Fruit fly (Drosophila melanogaster): ENCODE data around the gene CG18557.

CG18557 gene

dm6 chr2L:2861885-2862620, 16.5 kb upstream of the CG18557 start (continued):
- TF ChIP-seq CG10669 (GFP tag; optimal IDR thresholded peaks at IDR 0.05) (no peak), Hr4 (GFP tag; optimal IDR thresholded peaks at IDR 0.05) (peak; percentile 5), CG8119 (GFP tag; IDR thresholded peaks at IDR 0.05) (peak; percentile 53), fd59A (GFP tag; optimal IDR thresholded peaks at IDR 0.05) (peak; percentile 11), Blimp-1 (GFP tag; optimal IDR thresholded peaks at IDR 0.05) (no peak), CG6854 (GFP tag; optimal IDR thresholded peaks at IDR 0.05) (no peak), eg (GFP tag; IDR thresholded peaks at IDR 0.05) (peak; percentile 75), Eip78C (GFP tag) (peak; percentile 70), lz (GFP tag; optimal IDR thresholded peaks at IDR 0.05) (no peak), CG6808 (GFP tag; optimal IDR thresholded peaks at IDR 0.05) (peak; percentile 43), Lpt (GFP tag; optimal IDR thresholded peaks at IDR 0.05) (peak; percentile 31), achi (GFP tag; optimal IDR thresholded peaks at IDR 0.05) (peak; percentile 8), spab (GFP tag; optimal IDR thresholded peaks at IDR 0.05) (no peak), CG6276 (GFP tag; optimal IDR thresholded peaks at IDR 0.05) (peak; percentile 31), Ets96B (tag; optimal IDR thresholded peaks at IDR 0.05) (peak; percentile 23), Smox (GFP tag; optimal IDR thresholded peaks at IDR 0.05) (no peak), dac (GFP tag; optimal IDR thresholded peaks at IDR 0.05) (peak; percentile 18), CG3919 (GFP tag; optimal IDR thresholded peaks at IDR 0.05) (peak; percentile 24)

dm6 chr2L:2861140-2861884, 15.8 kb upstream of the CG18557 start:
- TF ChIP-seq Eip93F (GFP tag; optimal IDR thresholded peaks at IDR 0.05) (no peak), pdm3 (GFP tag; optimal IDR thresholded peaks at IDR 0.05) (no peak), net (GFP tag; optimal IDR thresholded peaks at IDR 0.05) (no peak), CG3032 (tag; optimal IDR thresholded peaks at IDR 0.05) (no peak), fkh (GFP tag; optimal IDR thresholded peaks at IDR 0.05) (peak; percentile 89), Gug (GFP tag; IDR thresholded peaks at IDR 0.05) (no peak), CG11902 (GFP tag; optimal IDR thresholded peaks at IDR 0.05) (no peak), ss (GFP tag; optimal IDR thresholded peaks at IDR 0.05) (peak in 1 of 2 experiments; percentile 78), CG1621 (tag; optimal IDR thresholded peaks at IDR 0.05) (peak; percentile 4), fd59A (GFP tag; optimal IDR thresholded peaks at IDR 0.05) (no peak)

- TF ChIP-seq Blimp-1 (GFP tag; optimal IDR thresholded peaks at IDR 0.05) (peak; percentile 61), CG6808 (GFP tag; optimal IDR thresholded peaks at IDR 0.05) (peak; percentile 42), fd59A (GFP tag; optimal IDR thresholded peaks at IDR 0.05) (no peak), CG9139 (GFP tag; optimal IDR thresholded peaks at IDR 0.05) (no peak), Sox14 (GFP tag; optimal IDR thresholded peaks at IDR 0.05) (peak; percentile 16), CG34406 (GFP tag; optimal IDR thresholded peaks at IDR 0.05) (peak; percentile 56), CG7368 (GFP tag; optimal IDR thresholded peaks at IDR 0.05) (no peak), Hr39 (GFP tag; optimal IDR thresholded peaks at IDR 0.05) (peak; percentile 20), CG4318 (GFP tag; optimal IDR thresholded peaks at IDR 0.05) (peak; percentile 67), spab (GFP tag; optimal IDR thresholded peaks at IDR 0.05) (peak; percentile 50), salr (GFP tag; optimal IDR thresholded peaks at IDR 0.05) (peak in 1 of 2 experiments; percentile 43), pdm3 (GFP tag; optimal IDR thresholded peaks at IDR 0.05) (peak; percentile 47), CG15336 (GFP tag; IDR thresholded peaks at IDR 0.05) (peak; percentile 89), OdsH (GFP tag; optimal IDR thresholded peaks at IDR 0.05) (peak; percentile 54), fkh (GFP tag; optimal IDR thresholded peaks at IDR 0.05) (peak; percentile 92), achi (GFP tag; optimal IDR thresholded peaks at IDR 0.05) (peak; percentile 66), CG6792 (GFP tag; optimal IDR thresholded peaks at IDR 0.05) (peak; percentile 52), CG6163 (GFP tag; IDR thresholded peaks at IDR 0.05) (peak; percentile 75), net (GFP tag; optimal IDR thresholded peaks at IDR 0.05) (peak; percentile 78), CG10669 (GFP tag; optimal IDR thresholded peaks at IDR 0.05) (peak; percentile 54), Sox102F (GFP tag; optimal IDR thresholded peaks at IDR 0.05) (peak; percentile 39), vri (GFP tag; optimal IDR thresholded peaks at IDR 0.05) (peak; percentile 47), CG3032 (tag; optimal IDR thresholded peaks at IDR 0.05) (no peak), ss (GFP tag; optimal IDR thresholded peaks at IDR 0.05) (peak; percentile 23 to 47), Smox (GFP tag; optimal IDR thresholded peaks at IDR 0.05) (peak; percentile 50), CG8632 (GFP tag; optimal IDR thresholded peaks at IDR 0.05) (peak; percentile 55), Gug (GFP tag; IDR thresholded peaks at IDR 0.05) (peak; percentile 70), CG3919 (GFP tag; optimal IDR thresholded peaks at IDR 0.05) (peak; percentile 77), Eip78C (GFP tag) (peak; percentile 84)
Observed at dm6 chr2L:2857862-2858734, 12.6 kb upstream of the CG18557 start.
